Fruit fly (Drosophila melanogaster) whole organism, embryonic: Measurements from ENCODE around the gene CG6654.
A peak's percentile ranks its signal among the peaks of the same experiment; 100 is the strongest.

ENCODE experiments used
- CG10321 ChIP-seq: fragments of 200-800 bp; sonication (Bioruptor generic); IDR thresholded peaks from 2 replicates; pipeline ENCODE4 v1.3.6; 2022; ENCODE audit warnings: missing biosample characterization, missing genetic modification characterization
- CG11247 ChIP-seq: fragments of 200-800 bp; sonication (Bioruptor generic); IDR thresholded peaks from 2 replicates; pipeline ENCODE4 v1.3.6; 2022; ENCODE audit warnings: missing biosample characterization, missing genetic modification characterization
- CG15514 ChIP-seq: fragments of 200-800 bp; sonication (Bioruptor generic); optimal IDR thresholded peaks from 3 replicates; lab custom pipeline; 2017; ENCODE audit warnings: missing biosample characterization, missing genetic modification characterization, mild to moderate bottlenecking, moderate library complexity, missing genetic modification reagents
- CG2116 ChIP-seq: fragments of 200-800 bp; sonication (Bioruptor generic); optimal IDR thresholded peaks from 3 replicates; lab custom pipeline; 2018; ENCODE audit warnings: missing biosample characterization, mild to moderate bottlenecking, missing genetic modification characterization
- CG4854 ChIP-seq: fragments of 200-800 bp; sonication (Bioruptor generic); optimal IDR thresholded peaks from 2 replicates; lab custom pipeline; 2016; ENCODE audit warnings: missing biosample characterization, missing genetic modification characterization, inconsistent platforms
- CG6654 ChIP-seq: fragments of 200-800 bp; sonication (Bioruptor generic); optimal IDR thresholded peaks from 2 replicates; lab custom pipeline; 2017; ENCODE audit warnings: missing biosample characterization, mild to moderate bottlenecking, missing genetic modification characterization
- CG6683 ChIP-seq: fragments of 200-800 bp; sonication (Bioruptor generic); optimal IDR thresholded peaks from 2 replicates; lab custom pipeline; 2017; ENCODE audit warnings: missing biosample characterization, mild to moderate bottlenecking, missing genetic modification characterization, missing genetic modification reagents
- CG6689 ChIP-seq: fragments of 200-800 bp; sonication (Bioruptor generic); IDR thresholded peaks from 2 replicates; pipeline ENCODE4 v1.3.6; 2022; ENCODE audit warnings: missing biosample characterization, missing genetic modification characterization
- CG6765 ChIP-seq: fragments of 200-800 bp; sonication (Bioruptor generic); optimal IDR thresholded peaks from 3 replicates; lab custom pipeline; 2017; ENCODE audit warnings: missing biosample characterization, mild to moderate bottlenecking, missing genetic modification characterization
- CG7357 ChIP-seq: fragments of 200-800 bp; sonication (Bioruptor generic); IDR thresholded peaks from 3 replicates; pipeline ENCODE4 v1.3.6; 2022; ENCODE audit warnings: missing biosample characterization, missing genetic modification characterization
- CG8944 ChIP-seq: fragments of 200-800 bp; sonication (Bioruptor generic); optimal IDR thresholded peaks from 3 replicates; lab custom pipeline; 2016; ENCODE audit warnings: missing biosample characterization, missing genetic modification characterization
- CG9609 ChIP-seq: fragments of 200-800 bp; sonication (Bioruptor generic); optimal IDR thresholded peaks from 3 replicates; lab custom pipeline; 2016; ENCODE audit warnings: missing biosample characterization, missing genetic modification characterization
- Deaf1 ChIP-seq: fragments of 200-800 bp; optimal IDR thresholded peaks from 3 replicates; lab custom pipeline; 2019; ENCODE audit warnings: missing biosample characterization, mild to moderate bottlenecking, missing genetic modification characterization, moderate library complexity
- Dfd ChIP-seq, 2 experiments: fragments of >200 bp; optimal IDR thresholded peaks; 2 replicates each; lab custom pipeline; 2017; ENCODE audit warnings: missing biosample characterization in 2 of 2, missing genetic modification characterization in 2 of 2
- Dp ChIP-seq: fragments of 200-800 bp; sonication (Bioruptor generic); optimal IDR thresholded peaks from 2 replicates; lab custom pipeline; 2018; ENCODE audit warnings: missing biosample characterization, mild to moderate bottlenecking, missing genetic modification characterization, moderate library complexity
- Elba2 ChIP-seq: fragments of 200-800 bp; sonication (Bioruptor generic); optimal IDR thresholded peaks from 3 replicates; lab custom pipeline; 2016; ENCODE audit warnings: missing biosample characterization, missing genetic modification characterization
- Ets97D ChIP-seq: fragments of 200-800 bp; sonication (Bioruptor generic); optimal IDR thresholded peaks from 3 replicates; lab custom pipeline; 2016; ENCODE audit warnings: missing biosample characterization, missing genetic modification characterization
- Fer1 ChIP-seq: fragments of 200-800 bp; sonication (Bioruptor generic); optimal IDR thresholded peaks from 2 replicates; lab custom pipeline; 2017; ENCODE audit warnings: missing biosample characterization, mild to moderate bottlenecking, missing genetic modification characterization
- GATAe ChIP-seq: fragments of 200-800 bp; sonication (Bioruptor generic); conservative IDR thresholded peaks from 2 replicates; pipeline ENCODE4 v1.3.6; 2022; ENCODE audit warnings: missing biosample characterization, missing genetic modification characterization
- HmgD ChIP-seq: fragments of 200-800 bp; sonication (Bioruptor generic); optimal IDR thresholded peaks from 3 replicates; lab custom pipeline; 2016; ENCODE audit warnings: missing biosample characterization, missing genetic modification characterization
- Hr3 ChIP-seq: fragments of 200-800 bp; sonication (Bioruptor generic); optimal IDR thresholded peaks from 3 replicates; lab custom pipeline; 2016; ENCODE audit warnings: missing biosample characterization, missing genetic modification characterization
- Kr ChIP-seq: fragments of 200-800 bp; sonication (Bioruptor generic); optimal IDR thresholded peaks from 2 replicates; lab custom pipeline; 2017; ENCODE audit warnings: missing biosample characterization, mild to moderate bottlenecking, missing genetic modification characterization
- NK7.1 ChIP-seq: fragments of 200-800 bp; sonication (Bioruptor generic); optimal IDR thresholded peaks from 3 replicates; lab custom pipeline; 2016; ENCODE audit warnings: missing biosample characterization, missing genetic modification characterization
- Pdp1 ChIP-seq, 2 experiments: fragments of 200-800 bp; sonication (Bioruptor generic); optimal IDR thresholded peaks; 3 replicates each; lab custom pipeline; 2016; ENCODE audit warnings: missing biosample characterization in 2 of 2, missing genetic modification characterization in 2 of 2, mild to moderate bottlenecking in 1 of 2, moderate library complexity in 1 of 2
- Ssrp ChIP-seq: fragments of 200-800 bp; sonication (Bioruptor generic); optimal IDR thresholded peaks from 2 replicates; lab custom pipeline; 2018; ENCODE audit warnings: missing biosample characterization, mild to moderate bottlenecking, missing genetic modification characterization, moderate library complexity
- TFAM ChIP-seq: fragments of 200-800 bp; sonication (Bioruptor generic); optimal IDR thresholded peaks from 2 replicates; lab custom pipeline; 2017; ENCODE audit warnings: missing biosample characterization, missing genetic modification characterization, inconsistent platforms
- ab ChIP-seq: fragments of 200-800 bp; sonication (Bioruptor generic); optimal IDR thresholded peaks from 2 replicates; lab custom pipeline; 2016; ENCODE audit warnings: missing biosample characterization, missing genetic modification characterization
- bowl ChIP-seq: fragments of 200-800 bp; sonication (Bioruptor generic); IDR thresholded peaks from 2 replicates; pipeline ENCODE4 v1.3.6; 2022; ENCODE audit warnings: missing biosample characterization, missing genetic modification characterization
- cad ChIP-seq: fragments of >200 bp; optimal IDR thresholded peaks from 2 replicates; lab custom pipeline; 2017; ENCODE audit warnings: missing biosample characterization, missing genetic modification characterization
- cas ChIP-seq: fragments of 200-800 bp; sonication (Bioruptor generic); IDR thresholded peaks from 2 replicates; pipeline ENCODE4 v1.3.6; 2022; ENCODE audit warnings: missing biosample characterization, missing genetic modification characterization
- cg ChIP-seq: fragments of 200-800 bp; sonication (Bioruptor generic); optimal IDR thresholded peaks from 3 replicates; lab custom pipeline; 2019; ENCODE audit warnings: missing biosample characterization, mild to moderate bottlenecking, missing genetic modification characterization, moderate library complexity
- cwo ChIP-seq: fragments of 200-800 bp; sonication (Bioruptor generic); optimal IDR thresholded peaks from 3 replicates; lab custom pipeline; 2017; ENCODE audit warnings: missing biosample characterization, missing genetic modification characterization, mild to moderate bottlenecking, moderate library complexity, missing genetic modification reagents
- dysf ChIP-seq: fragments of 200-800 bp; sonication (Bioruptor generic); IDR thresholded peaks from 3 replicates; pipeline ENCODE4 v1.3.6; 2022; ENCODE audit warnings: missing biosample characterization, missing genetic modification characterization
- exex ChIP-seq: fragments of 200-800 bp; sonication (Bioruptor generic); optimal IDR thresholded peaks from 4 replicates; lab custom pipeline; 2018; ENCODE audit warnings: missing biosample characterization, mild to moderate bottlenecking, missing genetic modification characterization, moderate library complexity
- gcm ChIP-seq: fragments of 200-800 bp; sonication (Bioruptor generic); optimal IDR thresholded peaks from 2 replicates; lab custom pipeline; 2019; ENCODE audit warnings: missing biosample characterization, mild to moderate bottlenecking, missing genetic modification characterization, moderate library complexity
- grn ChIP-seq: fragments of 200-800 bp; sonication (Bioruptor generic); optimal IDR thresholded peaks from 3 replicates; lab custom pipeline; 2017; ENCODE audit warnings: missing biosample characterization, missing genetic modification characterization
- gro ChIP-seq: fragments of 200-800 bp; sonication (Bioruptor generic); optimal IDR thresholded peaks from 2 replicates; lab custom pipeline; 2016; ENCODE audit warnings: missing biosample characterization, missing genetic modification characterization
- hth ChIP-seq: fragments of >200 bp; optimal IDR thresholded peaks from 2 replicates; lab custom pipeline; 2017; ENCODE audit warnings: inconsistent platforms
- lab ChIP-seq: fragments of 200-800 bp; sonication (Bioruptor generic); optimal IDR thresholded peaks from 3 replicates; lab custom pipeline; 2017; ENCODE audit warnings: missing biosample characterization, missing genetic modification characterization, mild to moderate bottlenecking, moderate library complexity, missing genetic modification reagents
- mirr ChIP-seq: fragments of 200-800 bp; sonication (Bioruptor generic); optimal IDR thresholded peaks from 3 replicates; lab custom pipeline; 2018; ENCODE audit warnings: missing biosample characterization, mild to moderate bottlenecking, missing genetic modification characterization
- org-1 ChIP-seq: fragments of 200-800 bp; sonication (Bioruptor generic); optimal IDR thresholded peaks from 2 replicates; lab custom pipeline; 2017; ENCODE audit warnings: missing biosample characterization, missing genetic modification characterization
- pfk ChIP-seq: fragments of 200-800 bp; sonication (Bioruptor generic); optimal IDR thresholded peaks from 2 replicates; lab custom pipeline; 2018; ENCODE audit warnings: missing biosample characterization, mild to moderate bottlenecking, missing genetic modification characterization, moderate library complexity
- pita ChIP-seq: fragments of 200-800 bp; sonication (Bioruptor generic); optimal IDR thresholded peaks from 2 replicates; lab custom pipeline; 2017; ENCODE audit warnings: missing biosample characterization, mild to moderate bottlenecking, missing genetic modification characterization
- ro ChIP-seq: fragments of 200-800 bp; sonication (Bioruptor generic); IDR thresholded peaks from 2 replicates; pipeline ENCODE4 v1.3.6; 2022; ENCODE audit warnings: missing biosample characterization, missing genetic modification characterization
- sens ChIP-seq: fragments of 200-800 bp; sonication (Bioruptor generic); peaks from one replicate; lab custom pipeline; 2016; ENCODE audit warnings: missing biosample characterization, missing genetic modification characterization
- sisA ChIP-seq: fragments of 200-800 bp; sonication (Bioruptor generic); IDR thresholded peaks from 2 replicates; pipeline ENCODE4 v1.3.6; 2022; ENCODE audit warnings: missing biosample characterization, missing genetic modification characterization
- sug ChIP-seq: fragments of 200-800 bp; optimal IDR thresholded peaks from 2 replicates; lab custom pipeline; 2019; ENCODE audit warnings: missing biosample characterization, mild to moderate bottlenecking, missing genetic modification characterization, moderate library complexity
- z ChIP-seq: fragments of 200-800 bp; sonication (Bioruptor generic); IDR thresholded peaks from 3 replicates; pipeline ENCODE4 v1.3.6; 2022; ENCODE audit warnings: missing biosample characterization, missing genetic modification characterization

Gene CG6654

dm6 chr3R:15231635-15232138 lies 18.2 kb upstream of the CG6654 start (continued):
- TF ChIP-seq Fer1 (no peak), NK7.1 (no peak), GATAe (GFP tag; lab: Robert Waterston, UW) (peak; percentile 32), grn (peak; percentile 42), mirr (GFP tag; lab: Kevin White, UChicago) (peak; percentile 81), cwo (peak; percentile 1), exex (tag; lab: Kevin White, UChicago) (peak; percentile 99), ab (no peak), CG10321 (GFP tag; lab: Robert Waterston, UW) (no peak), cad (GFP tag; lab: Kevin White, UChicago) (no peak), CG4854 (GFP tag; lab: Kevin White, UChicago) (no peak)

DNA sequence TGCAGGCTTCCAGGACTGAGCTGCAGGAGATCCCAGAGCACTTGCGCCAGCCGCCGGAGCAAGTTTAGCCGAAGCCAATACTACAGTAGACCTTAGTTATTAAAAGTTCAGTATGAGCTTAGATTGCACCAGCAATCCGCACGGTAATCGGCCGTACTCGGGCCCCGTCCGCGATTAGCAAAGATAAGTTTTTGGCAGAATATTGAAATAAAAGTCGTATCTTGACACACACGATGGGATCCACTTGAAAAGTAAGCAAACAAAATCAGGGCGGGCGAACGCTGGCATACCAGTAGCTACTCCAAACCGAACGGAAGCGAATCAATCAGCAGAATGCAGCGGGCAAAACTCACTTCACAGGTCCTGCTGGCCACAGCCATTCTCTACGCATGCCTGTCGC lies 16.8 kb upstream of the CG6654 start, which contains the start of gene CG34316:
Gene CG34316 (plus strand): TSS at position 301 of the 400 bp plus-strand sequence.
- TF ChIP-seq TFAM (GFP tag; lab: Kevin White, UChicago) (no peak), CG6765 (GFP tag; lab: Kevin White, UChicago) (no peak), CG11247 (GFP tag; lab: Robert Waterston, UW) (no peak), CG9609 (no peak), pfk (no peak), org-1 (GFP tag; lab: Kevin White, UChicago) (no peak), exex (tag; lab: Kevin White, UChicago) (peak; percentile 30), sug (tag; lab: Kevin White, UChicago) (peak; percentile 55), CG7357 (GFP tag; lab: Robert Waterston, UW) (no peak), Dfd (GFP tag; optimal IDR thresholded peaks at IDR 0.05; lab: Kevin White, UChicago) (no peak), GATAe (GFP tag; lab: Robert Waterston, UW) (no peak)

DNA sequence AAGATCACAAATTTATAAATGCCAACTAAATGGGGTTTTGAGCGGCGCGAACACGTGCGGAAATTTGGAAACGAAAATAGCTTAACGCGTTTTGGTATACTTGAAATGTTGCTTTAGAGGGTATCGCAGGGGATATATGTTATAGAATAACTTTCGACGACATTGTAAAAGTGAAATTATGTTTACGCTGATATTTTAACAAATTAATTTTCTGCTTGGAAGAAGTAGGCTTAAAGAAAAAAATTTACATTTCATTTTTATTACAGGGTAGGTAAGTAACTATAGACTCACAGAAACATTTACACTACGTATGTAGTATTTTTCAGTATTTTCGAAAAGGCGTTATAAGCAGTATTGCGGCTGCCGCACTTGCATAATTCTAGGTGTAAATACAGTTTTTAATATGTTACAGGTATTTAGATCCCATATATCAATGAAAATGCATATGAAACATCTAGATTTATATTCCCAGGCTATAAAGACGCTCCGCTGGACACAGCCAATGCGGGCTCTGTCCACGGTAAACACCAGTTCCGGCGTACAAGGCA lies 15.9 kb upstream of the CG6654 start, which contains the start of the genes Art3 and mRpS10:
Gene Art3 (minus strand): TSS at position 80 of the 548 bp plus-strand sequence.
Gene mRpS10 (plus strand): TSS at position 337 of the 548 bp plus-strand sequence.
- TF ChIP-seq Hr3 (GFP tag; lab: Kevin White, UChicago) = peak; percentile 100
- peak; percentile 96 for TF ChIP-seq CG15514 (GFP tag; lab: Kevin White, UChicago)
- TF ChIP-seq Ssrp (tag; lab: Kevin White, UChicago) = peak; percentile 100
- peak; percentile 100 for TF ChIP-seq CG8944 (GFP tag; lab: Kevin White, UChicago)
- TF ChIP-seq Ets97D (GFP tag; lab: Kevin White, UChicago) = peak; percentile 96
- no peak for TF ChIP-seq hth (lab: Kevin White, UChicago)
- TF ChIP-seq gro (GFP tag; lab: Kevin White, UChicago) = peak; percentile 100
- peak; percentile 100 for TF ChIP-seq gcm
- TF ChIP-seq CG2116 = peak; percentile 94
- TF ChIP-seq CG6683 (GFP tag; lab: Kevin White, UChicago) = peak; percentile 99
- TF ChIP-seq TFAM (GFP tag; lab: Kevin White, UChicago) = peak; percentile 97
- TF ChIP-seq sug (tag; lab: Kevin White, UChicago) = peak; percentile 100
- peak; percentile 99 for TF ChIP-seq HmgD (GFP tag; lab: Kevin White, UChicago)
- TF ChIP-seq lab (GFP tag; lab: Kevin White, UChicago) = peak; percentile 100
- TF ChIP-seq Pdp1 (GFP tag; optimal IDR thresholded peaks at IDR 0.05; lab: Kevin White, UChicago) = peak; percentile 100
- peak; percentile 100 for TF ChIP-seq Elba2 (GFP tag; lab: Kevin White, UChicago)
- TF ChIP-seq ro (GFP tag; lab: Robert Waterston, UW) = peak; percentile 100
- peak; percentile 100 for TF ChIP-seq dysf (GFP tag; lab: Robert Waterston, UW)
- TF ChIP-seq Kr (GFP tag; lab: Kevin White, UChicago) = peak; percentile 97
- TF ChIP-seq Dp (GFP tag; lab: Kevin White, UChicago) = peak; percentile 68
- TF ChIP-seq CG6689 (GFP tag; lab: Robert Waterston, UW) = peak; percentile 100
- TF ChIP-seq sens (GFP tag; lab: Kevin White, UChicago) = peak; percentile 100
- TF ChIP-seq pita (GFP tag; lab: Kevin White, UChicago) = no peak
- TF ChIP-seq Deaf1 (tag; lab: Kevin White, UChicago) = peak; percentile 94
- peak; percentile 88 for TF ChIP-seq z
- peak; percentile 96 for TF ChIP-seq CG6654 (GFP tag; lab: Kevin White, UChicago)
- peak; percentile 99 for TF ChIP-seq bowl
- peak; percentile 99 for TF ChIP-seq cas
- peak; percentile 7 for TF ChIP-seq cg (GFP tag; lab: Kevin White, UChicago)
- peak; percentile 100 for TF ChIP-seq sisA (GFP tag; lab: Robert Waterston, UW)
